Worm (Caenorhabditis elegans): Measurements from ENCODE around the gene col-169.

The col-169 gene

ce11 chrX:6329542-6330029 lies 626 bp downstream of the col-169 start:
- TF ChIP-seq set-16 (GFP tag; IDR thresholded peaks at IDR 0.05), result peak; percentile 96

DNA sequence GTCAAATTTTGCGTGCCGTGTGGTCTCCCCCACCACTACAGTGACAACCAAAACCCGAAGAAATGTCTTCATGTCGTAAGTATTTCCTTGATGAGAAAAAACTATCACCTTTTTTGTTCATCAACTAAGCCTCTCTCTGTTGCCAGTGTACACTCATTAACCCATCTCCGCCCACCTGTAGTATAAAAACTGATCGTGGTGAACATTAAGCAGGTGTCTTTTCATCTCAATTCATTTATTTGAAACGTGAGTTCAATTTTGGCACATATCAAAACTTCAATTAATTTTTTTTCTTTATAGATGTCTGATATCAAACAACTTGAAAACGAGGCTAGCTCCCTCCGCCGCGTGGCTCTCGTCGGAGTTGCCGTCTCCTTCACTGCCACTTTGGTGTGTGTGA lies 2.4 kb downstream of the col-169 start, which contains the start of gene col-170:
Gene col-170 (plus strand): TSS at position 301 of the 400 bp plus-strand sequence.
- no peak for TF ChIP-seq mdt-29 (GFP tag; IDR thresholded peaks at IDR 0.05)
- TF ChIP-seq nhr-28 (tag; optimal IDR thresholded peaks at IDR 0.05), result peak; percentile 45
- no peak for TF ChIP-seq ceh-82 (tag; optimal IDR thresholded peaks at IDR 0.05)
- peak; percentile 81 for TF ChIP-seq aha-1 (tag)
- no peak for TF ChIP-seq zfp-2 (tag; optimal IDR thresholded peaks at IDR 0.05)
- no peak for TF ChIP-seq ZK337.2 (GFP tag; IDR thresholded peaks at IDR 0.05)

- TF ChIP-seq nhr-111 (GFP tag; optimal IDR thresholded peaks at IDR 0.05) (no peak), F37D6.2 (tag; optimal IDR thresholded peaks at IDR 0.05) (no peak), Y105C5A.15 (GFP tag; IDR thresholded peaks at IDR 0.05) (no peak), F10B5.3 (tag; optimal IDR thresholded peaks at IDR 0.05) (no peak), nhr-76 (tag; optimal IDR thresholded peaks at IDR 0.05) (no peak), nhr-6 (tag; optimal IDR thresholded peaks at IDR 0.05) (no peak), dmd-8 (GFP tag; IDR thresholded peaks at IDR 0.05) (no peak), daf-16 (GFP tag; optimal IDR thresholded peaks at IDR 0.05) (no peak), daf-16 (tag; optimal IDR thresholded peaks at IDR 0.05) (no peak), R02D3.7 (tag; optimal IDR thresholded peaks at IDR 0.05) (no peak), F26F4.8 (GFP tag; conservative IDR thresholded peaks at IDR 0.05) (no peak), nhr-102 (tag; optimal IDR thresholded peaks at IDR 0.05) (no peak), zip-2 (tag; optimal IDR thresholded peaks at IDR 0.05) (no peak), unc-39 (tag; optimal IDR thresholded peaks at IDR 0.05) (no peak), fos-1 (tag; optimal IDR thresholded peaks at IDR 0.05) (no peak)
These were observed 5.0 kb downstream of the col-169 start, which contains the start of gene col-171 for ce11 chrX:6333998-6334397. col-171 (plus strand) TSS chrX:6334298.

DNA sequence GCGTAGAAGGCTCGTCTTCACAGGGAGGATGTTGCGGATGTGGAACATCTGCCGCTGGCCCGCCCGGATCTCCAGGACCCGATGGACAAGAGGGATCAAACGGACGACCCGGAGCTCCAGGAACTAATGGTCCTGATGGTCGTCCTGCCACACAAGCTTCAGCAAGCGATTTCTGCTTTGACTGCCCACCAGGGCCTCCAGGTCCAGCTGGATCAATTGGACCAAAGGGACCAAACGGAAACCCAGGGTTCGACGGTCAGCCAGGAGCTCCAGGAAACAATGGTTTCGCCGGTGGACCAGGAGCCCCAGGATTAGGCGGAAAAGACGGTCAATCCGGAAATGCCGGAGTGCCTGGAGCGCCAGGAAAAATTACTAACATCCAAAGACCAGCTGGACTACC lies 5.6 kb downstream of the col-169 start:
- TF ChIP-seq ceh-28 (tag; optimal IDR thresholded peaks at IDR 0.05) (no peak), madf-5 (GFP tag; IDR thresholded peaks at IDR 0.05) (no peak), set-16 (GFP tag; IDR thresholded peaks at IDR 0.05) (peak; percentile 85), mdl-1 (tag; optimal IDR thresholded peaks at IDR 0.05) (no peak), F49E8.2 (tag; optimal IDR thresholded peaks at IDR 0.05; ENCODE audit: borderline replicate concordance) (no peak), lin-1 (GFP tag; IDR thresholded peaks at IDR 0.05) (no peak), lin-15B (tag; optimal IDR thresholded peaks at IDR 0.05) (no peak)

DNA sequence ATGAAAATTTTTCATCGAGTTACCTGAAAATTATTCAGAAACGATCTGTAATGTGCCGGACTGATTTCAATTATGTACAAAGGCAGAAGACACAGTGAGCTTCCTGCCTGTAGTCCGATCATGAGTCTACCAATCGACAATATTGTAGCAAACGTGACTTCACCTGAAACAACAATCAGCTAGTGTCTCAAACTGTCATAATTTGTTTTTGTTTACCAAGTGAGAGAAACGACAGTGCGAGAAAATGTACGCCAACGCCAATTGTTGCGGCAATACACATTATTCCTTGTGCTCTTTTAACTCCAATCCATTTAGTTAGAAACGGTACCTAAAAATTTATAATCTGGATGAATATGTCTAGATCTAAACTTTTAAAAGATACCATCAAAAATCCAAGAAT lies 8.4 kb downstream of the col-169 start:
- no peak for TF ChIP-seq zip-11 (GFP tag; IDR thresholded peaks at IDR 0.05)
- no peak for TF ChIP-seq daf-12 (tag; optimal IDR thresholded peaks at IDR 0.05)
- TF ChIP-seq dmd-9 (GFP tag; IDR thresholded peaks at IDR 0.05), result no peak
- no peak for TF ChIP-seq nhr-11 (tag; optimal IDR thresholded peaks at IDR 0.05)
- TF ChIP-seq lin-29 (GFP tag; IDR thresholded peaks at IDR 0.05), result no peak
- peak; percentile 3 for TF ChIP-seq nhr-28 (tag; optimal IDR thresholded peaks at IDR 0.05)
- no peak for TF ChIP-seq lsy-2 (tag; optimal IDR thresholded peaks at IDR 0.05)
- no peak for TF ChIP-seq lin-13 (GFP tag; optimal IDR thresholded peaks at IDR 0.05)
- no peak for TF ChIP-seq zip-2 (tag; optimal IDR thresholded peaks at IDR 0.05)
- no peak for TF ChIP-seq nhr-10 (tag; optimal IDR thresholded peaks at IDR 0.05)
- TF ChIP-seq ces-1 (GFP tag; optimal IDR thresholded peaks at IDR 0.05), result no peak
- TF ChIP-seq fos-1 (tag; optimal IDR thresholded peaks at IDR 0.05), result no peak
- TF ChIP-seq ceh-32 (tag; optimal IDR thresholded peaks at IDR 0.05; ENCODE audit: poor library complexity), result no peak
- TF ChIP-seq F44E2.7 (GFP tag; IDR thresholded peaks at IDR 0.05), result no peak
- TF ChIP-seq daf-8 (GFP tag; IDR thresholded peaks at IDR 0.05), result no peak
- TF ChIP-seq nhr-111 (GFP tag; optimal IDR thresholded peaks at IDR 0.05), result no peak
- no peak for TF ChIP-seq nhr-42 (GFP tag; IDR thresholded peaks at IDR 0.05)
- TF ChIP-seq D1046.2 (GFP tag; IDR thresholded peaks at IDR 0.05), result no peak
- no peak for TF ChIP-seq F26F4.8 (GFP tag; conservative IDR thresholded peaks at IDR 0.05)
- no peak for TF ChIP-seq daf-16 (GFP tag; optimal IDR thresholded peaks at IDR 0.05)
- TF ChIP-seq daf-16 (tag; optimal IDR thresholded peaks at IDR 0.05), result peak; percentile 67
- no peak for TF ChIP-seq mxl-2 (GFP tag; conservative IDR thresholded peaks at IDR 0.05)
- TF ChIP-seq ceh-28 (tag; optimal IDR thresholded peaks at IDR 0.05), result no peak
- TF ChIP-seq hif-1 (tag; optimal IDR thresholded peaks at IDR 0.05), result no peak
- no peak for TF ChIP-seq dmd-6 (GFP tag; IDR thresholded peaks at IDR 0.05)
- peak; percentile 4 for TF ChIP-seq hlh-11 (tag; optimal IDR thresholded peaks at IDR 0.05)

All from whole organism, L4 larva.